Fruit fly (Drosophila melanogaster) whole organism, embryonic: ENCODE data around the gene snky.

Source experiments
- Abd-B ChIP-seq: fragments of 200-800 bp; sonication (Bioruptor generic); optimal IDR thresholded peaks from 2 replicates; lab custom pipeline; 2018; ENCODE audit warnings: missing biosample characterization, mild to moderate bottlenecking, missing genetic modification characterization, moderate library complexity
- NC2β ChIP-seq: fragments of 200-800 bp; sonication (Bioruptor generic); optimal IDR thresholded peaks from 2 replicates; lab custom pipeline; 2016; ENCODE audit warnings: missing biosample characterization, missing genetic modification characterization
- bbx ChIP-seq: fragments of 200-800 bp; sonication (Bioruptor generic); IDR thresholded peaks from 2 replicates; pipeline ENCODE4 v1.3.6; 2022; ENCODE audit warnings: missing biosample characterization, missing genetic modification characterization; ENCODE audit not compliant: partially characterized antibody

DNA sequence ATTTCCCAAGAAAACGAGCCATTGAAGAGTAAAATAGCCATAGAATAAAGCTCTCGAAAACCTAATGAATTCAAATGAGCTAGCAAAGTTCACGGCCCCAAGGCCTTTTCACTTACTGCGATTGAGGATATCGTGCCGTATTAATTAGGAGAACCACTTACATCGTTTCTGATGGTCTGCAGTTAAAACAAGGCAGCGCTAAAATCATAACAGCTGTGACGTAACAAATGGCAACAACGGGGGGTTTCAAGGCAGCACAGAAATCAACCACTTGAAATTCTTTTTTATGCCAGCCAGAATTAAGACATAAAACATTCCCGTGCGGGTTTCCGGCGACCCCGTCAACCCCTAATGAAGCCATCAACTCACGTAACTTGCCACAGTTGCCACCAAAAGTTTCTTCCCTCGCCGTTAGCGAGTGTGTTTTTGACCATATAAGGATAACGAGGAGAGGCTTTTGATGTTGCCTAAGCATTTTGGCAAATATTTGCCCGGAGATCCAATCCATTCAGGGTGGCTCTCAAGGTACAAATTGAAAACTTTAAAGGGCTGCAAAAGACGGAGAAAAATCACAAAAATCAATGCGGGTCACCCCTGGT lies 35.9 kb downstream of the snky start:
- TF ChIP-seq Abd-B (GFP tag; lab: Kevin White, UChicago) (no peak), bbx (GFP tag; lab: Robert Waterston, UW) (no peak), NC2β (GFP tag; lab: Kevin White, UChicago) (no peak)
